Worm (Caenorhabditis elegans): Measurements from ENCODE around the gene fbxb-47.
"Not testable (repeated sequence)": the region's sequence is repeated elsewhere in the genome, so short reads cannot be mapped to it uniquely, and the experiment has no call there.

DNA sequence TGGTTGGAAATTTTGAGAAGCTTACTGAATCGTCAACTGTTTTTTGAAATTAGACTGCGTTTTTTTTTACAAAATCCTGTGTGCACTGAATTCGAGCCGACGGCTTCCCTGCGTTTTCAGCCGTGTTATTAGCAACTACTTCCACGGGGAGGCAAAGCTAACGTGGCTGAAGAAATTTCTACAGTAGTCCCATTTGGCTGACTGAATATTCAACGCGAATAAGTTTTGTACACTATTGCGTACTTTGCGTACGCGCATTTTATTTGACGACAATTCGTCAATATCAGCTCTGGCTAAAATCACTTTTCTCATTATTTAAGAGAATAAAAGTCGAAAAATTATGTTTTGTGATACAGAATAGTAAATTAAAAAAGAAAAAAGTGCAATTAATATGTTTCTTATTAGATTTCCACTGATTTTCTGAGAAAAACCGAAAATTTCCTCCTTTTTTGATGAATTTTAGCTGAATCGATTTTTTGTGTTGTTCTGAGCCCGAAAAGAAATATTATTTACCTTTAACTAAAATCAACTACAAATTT, 41.9 kb downstream of the fbxb-47 start:
- not testable (repeated sequence) for TF ChIP-seq tbx-2 (tag; optimal IDR thresholded peaks at IDR 0.05); zag-1 (tag; optimal IDR thresholded peaks at IDR 0.05); ztf-11 (tag; optimal IDR thresholded peaks at IDR 0.05); aly-2 (tag; optimal IDR thresholded peaks at IDR 0.05); ceh-90 (tag; optimal IDR thresholded peaks at IDR 0.05); alr-1 (tag; optimal IDR thresholded peaks at IDR 0.05; ENCODE audit: borderline replicate concordance); unc-62 (GFP tag; optimal IDR thresholded peaks at IDR 0.05)

All from whole organism, L1 larva.